Worm (Caenorhabditis elegans): ENCODE results near the gene T01B7.9.
A peak's percentile ranks its signal among the peaks of the same experiment; 100 is the strongest.

The T01B7.9 gene

DNA sequence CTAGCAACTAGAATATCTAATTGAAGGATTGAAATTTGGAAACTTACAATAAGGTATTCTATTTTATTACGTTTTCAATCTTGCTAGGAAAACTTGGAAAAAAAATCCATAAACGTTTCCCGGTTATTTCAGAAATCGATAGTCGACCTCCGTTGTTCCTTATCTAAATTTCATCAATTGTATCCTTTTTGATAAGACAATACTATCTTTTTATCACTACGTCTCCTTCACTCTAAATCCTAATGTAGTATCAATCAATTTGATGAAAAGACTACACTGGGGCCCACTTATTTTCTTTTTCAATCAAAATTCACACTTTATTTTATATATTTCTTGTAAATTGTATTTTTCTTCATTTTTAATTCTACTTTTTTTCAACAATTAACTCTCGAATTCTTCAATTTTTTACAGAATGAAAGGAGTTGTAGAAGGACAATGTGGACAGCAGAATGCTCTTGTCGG lies 22.2 kb downstream of the T01B7.9 start, which contains the start of gene prx-5:
TSS of gene prx-5 (plus strand) at position 412 of the 462 bp plus-strand sequence.
- TF ChIP-seq dve-1 (tag; optimal IDR thresholded peaks at IDR 0.05; ENCODE audit: insufficient read depth) = peak; percentile 32
- TF ChIP-seq lim-7 (GFP tag; IDR thresholded peaks at IDR 0.05) = no peak
- no peak for TF ChIP-seq sdz-12 (GFP tag; optimal IDR thresholded peaks at IDR 0.05)
- TF ChIP-seq lin-38 (GFP tag; IDR thresholded peaks at IDR 0.05) = no peak
- TF ChIP-seq ZK546.5 (tag; optimal IDR thresholded peaks at IDR 0.05) = no peak
- no peak for TF ChIP-seq nhr-10 (tag; optimal IDR thresholded peaks at IDR 0.05)
- no peak for TF ChIP-seq spr-1 (tag; optimal IDR thresholded peaks at IDR 0.05)
- no peak for TF ChIP-seq nhr-11 (tag; optimal IDR thresholded peaks at IDR 0.05)
- TF ChIP-seq F49E8.2 (tag; optimal IDR thresholded peaks at IDR 0.05; ENCODE audit: borderline replicate concordance) = no peak
- no peak for TF ChIP-seq mep-1 (tag; optimal IDR thresholded peaks at IDR 0.05)
- peak; percentile 29; the same call in 1 of the 2 replicates for TF ChIP-seq dmd-6 (GFP tag; IDR thresholded peaks at IDR 0.05)
- no peak for TF ChIP-seq ceh-82 (tag; optimal IDR thresholded peaks at IDR 0.05)
- TF ChIP-seq pqm-1 (tag; optimal IDR thresholded peaks at IDR 0.05) = peak; percentile 35
- no peak for TF ChIP-seq gei-8 (GFP tag; optimal IDR thresholded peaks at IDR 0.05)
- peak; percentile 77 for TF ChIP-seq nhr-28 (tag; optimal IDR thresholded peaks at IDR 0.05)
- no peak for TF ChIP-seq F44E2.7 (GFP tag; IDR thresholded peaks at IDR 0.05)
- no peak for TF ChIP-seq nhr-237 (tag; optimal IDR thresholded peaks at IDR 0.05)
- TF ChIP-seq Y105C5A.15 (GFP tag; IDR thresholded peaks at IDR 0.05) = no peak
- TF ChIP-seq attf-4 (tag; optimal IDR thresholded peaks at IDR 0.05) = no peak
- TF ChIP-seq T20F7.1 (GFP tag; optimal IDR thresholded peaks at IDR 0.05) = peak; percentile 10
- TF ChIP-seq nhr-76 (tag; optimal IDR thresholded peaks at IDR 0.05) = no peak

DNA sequence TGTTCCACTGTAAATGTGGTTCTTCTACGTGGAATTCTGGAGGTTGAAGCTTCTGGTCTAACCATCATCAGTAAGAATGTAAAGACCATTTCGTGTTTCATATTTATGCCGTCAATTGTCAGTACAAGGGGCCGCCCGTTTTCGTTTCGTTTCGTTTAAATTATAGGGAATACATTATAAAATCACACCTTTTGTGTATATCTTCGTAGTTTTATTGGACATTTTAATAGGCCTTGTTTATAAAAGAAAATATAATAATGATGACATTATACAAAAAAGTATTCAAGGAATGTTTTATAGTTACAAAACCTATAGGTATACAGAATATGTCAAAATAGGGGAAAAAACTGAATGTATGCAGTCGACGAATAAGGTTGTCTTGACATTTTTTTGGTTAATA lies 22.9 kb downstream of the T01B7.9 start, which contains the start of gene ceh-7:
TSS of gene ceh-7 (minus strand) at position 101 of the 400 bp plus-strand sequence.
- no peak for TF ChIP-seq ceh-20 (GFP tag; IDR thresholded peaks at IDR 0.05)
- TF ChIP-seq ztf-11 (tag; optimal IDR thresholded peaks at IDR 0.05) = no peak
- no peak for TF ChIP-seq Y48G9A.11 (GFP tag; IDR thresholded peaks at IDR 0.05)
- no peak for TF ChIP-seq daf-16 (GFP tag; optimal IDR thresholded peaks at IDR 0.05)
- TF ChIP-seq daf-16 (tag; optimal IDR thresholded peaks at IDR 0.05) = no peak
- no peak for TF ChIP-seq T26A8.4 (GFP tag; IDR thresholded peaks at IDR 0.05)
- TF ChIP-seq daf-8 (GFP tag; IDR thresholded peaks at IDR 0.05) = no peak

DNA sequence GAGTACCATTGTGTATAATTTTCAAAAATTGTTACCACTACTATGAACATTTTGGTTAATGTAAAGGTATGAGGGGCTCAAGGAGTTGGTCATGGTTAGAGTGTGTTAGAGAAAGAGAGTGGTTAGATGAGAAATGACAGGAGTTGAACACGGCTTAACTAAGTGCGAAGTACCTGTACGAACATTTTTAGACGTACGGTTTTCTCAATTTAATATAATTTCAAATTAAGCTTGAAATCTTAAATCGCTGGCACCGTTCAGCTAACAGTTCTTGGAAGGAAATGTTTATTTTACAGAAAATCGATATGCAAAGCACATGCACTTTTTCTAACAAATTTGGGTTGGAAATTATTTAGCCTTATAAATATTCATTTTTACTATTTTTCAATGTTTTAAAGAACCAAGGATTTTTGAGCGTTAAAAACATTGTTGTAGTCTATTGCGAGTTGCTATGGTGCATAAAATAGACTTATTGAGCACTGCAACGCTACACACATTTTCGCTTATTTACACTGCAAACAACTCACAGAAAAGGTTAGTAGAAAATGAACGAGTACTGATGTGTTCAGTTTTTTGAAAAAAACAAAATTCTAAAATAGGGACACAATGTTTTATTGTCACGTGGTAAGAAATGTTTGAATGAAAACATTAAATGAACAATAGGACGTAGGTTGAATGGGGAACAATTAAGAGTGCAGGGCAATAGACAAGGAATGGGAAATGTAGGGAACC lies 24.8 kb downstream of the T01B7.9 start, which contains the start of gene sphk-1:
TSS of gene sphk-1 (minus strand) at position 51 of the 732 bp plus-strand sequence.
- TF ChIP-seq nhr-28 (tag; optimal IDR thresholded peaks at IDR 0.05) (no peak), F44E2.7 (GFP tag; IDR thresholded peaks at IDR 0.05) (no peak), ceh-28 (tag; optimal IDR thresholded peaks at IDR 0.05) (no peak), hif-1 (tag; optimal IDR thresholded peaks at IDR 0.05) (no peak), lin-39 (tag; optimal IDR thresholded peaks at IDR 0.05) (no peak)

DNA sequence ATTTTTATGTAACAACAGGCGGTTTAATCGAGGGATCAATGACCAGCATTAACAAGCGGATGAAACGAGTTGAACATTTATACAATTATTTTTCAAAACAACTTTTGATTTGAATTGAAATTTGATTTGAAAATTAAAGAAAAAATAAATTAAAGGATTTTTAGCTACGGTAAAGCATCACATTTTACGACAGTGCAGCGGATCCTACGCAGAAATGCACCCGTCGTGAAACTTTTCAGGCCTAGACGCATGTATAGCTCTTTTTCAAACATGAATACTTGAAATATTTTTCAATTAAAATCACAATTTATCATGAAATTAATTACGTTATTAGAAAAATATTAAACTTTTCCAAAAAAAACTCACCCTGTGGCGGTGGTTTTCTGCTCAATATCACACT lies 25.5 kb downstream of the T01B7.9 start:
- TF ChIP-seq ceh-32 (tag; optimal IDR thresholded peaks at IDR 0.05; ENCODE audit: poor library complexity) (no peak), ceh-82 (tag; optimal IDR thresholded peaks at IDR 0.05) (no peak), daf-8 (GFP tag; IDR thresholded peaks at IDR 0.05) (no peak), lsy-2 (tag; optimal IDR thresholded peaks at IDR 0.05) (peak in 1 of 2 experiments; percentile 84), unc-62 (GFP tag; optimal IDR thresholded peaks at IDR 0.05 in 1 of 2) (peak in 1 of 2 experiments; percentile 49), unc-62 (tag; optimal IDR thresholded peaks at IDR 0.05) (no peak), snpc-4 (tag; optimal IDR thresholded peaks at IDR 0.05) (no peak)

Measured in whole organism, L4 larva.